Worm (Caenorhabditis elegans) whole organism, L1 larva: ENCODE results near the gene H10D18.5.
A peak's percentile ranks its signal among the peaks of the same experiment; 100 is the strongest.

Source experiments
- C34B4.2 ChIP-seq: sonication (generic microtip); optimal IDR thresholded peaks from 2 replicates; lab custom pipeline; 2017; ENCODE audit warnings: mild to moderate bottlenecking, missing genetic modification characterization, missing compliant biosample characterization
- F16B12.6 ChIP-seq: fragments of 150-350 bp; optimal IDR thresholded peaks from 2 replicates; lab custom pipeline; 2014; ENCODE audit warnings: missing biosample characterization, missing genetic modification characterization
- aha-1 ChIP-seq: fragments of 150-350 bp; optimal IDR thresholded peaks from 2 replicates; lab custom pipeline; 2014; ENCODE audit warnings: missing biosample characterization, missing genetic modification characterization
- alr-1 ChIP-seq: fragments of 200-800 bp; sonication (Bioruptor generic); optimal IDR thresholded peaks from 2 replicates; lab custom pipeline; 2018; ENCODE audit warnings: borderline replicate concordance, mild to moderate bottlenecking, missing genetic modification characterization, missing compliant biosample characterization
- aly-2 ChIP-seq: fragments of 150-350 bp; optimal IDR thresholded peaks from 2 replicates; lab custom pipeline; 2014; ENCODE audit warnings: missing biosample characterization, missing genetic modification characterization
- ceh-63 ChIP-seq: fragments of 200-800 bp; sonication (Bioruptor generic); optimal IDR thresholded peaks from 2 replicates; lab custom pipeline; 2018; ENCODE audit warnings: mild to moderate bottlenecking, missing genetic modification characterization, missing compliant biosample characterization
- ceh-90 ChIP-seq: sonication (generic microtip); optimal IDR thresholded peaks from 2 replicates; lab custom pipeline; 2016; ENCODE audit warnings: missing genetic modification characterization, missing compliant biosample characterization
- ces-1 ChIP-seq: fragments of 150-350 bp; optimal IDR thresholded peaks from 2 replicates; lab custom pipeline; 2014; ENCODE audit warnings: missing biosample characterization, missing genetic modification reagents, missing genetic modification characterization
- efl-1 ChIP-seq, 4 experiments: fragments of 150-350 bp; optimal IDR thresholded peaks in 3 of 4; peaks in 1 of 4; 1 replicate in 1 of 4; 2 replicates in 3 of 4; lab custom pipeline; 2014; ENCODE audit warnings: missing biosample characterization in 2 of 4, missing genetic modification characterization in 2 of 4, missing genetic modification reagents in 2 of 4
- egl-27 ChIP-seq, 2 experiments: fragments of 150-350 bp in 1 of 2; sonication (generic microtip); optimal IDR thresholded peaks; 3 replicates each; lab custom pipeline; 2017 to 2018; ENCODE audit warnings: missing biosample characterization in 2 of 2, missing genetic modification characterization in 2 of 2, missing genetic modification reagents in 2 of 2
- elt-2 ChIP-seq: sonication (generic microtip); optimal IDR thresholded peaks from 2 replicates; lab custom pipeline; 2016; ENCODE audit warnings: missing genetic modification characterization, mild to moderate bottlenecking, inconsistent platforms, missing compliant biosample characterization, missing genetic modification reagents
- elt-3 ChIP-seq, 6 experiments: fragments of 150-350 bp in 1 of 6; sonication (generic microtip); optimal IDR thresholded peaks; 2 replicates each; lab custom pipeline; 2017 to 2018; ENCODE audit warnings: missing biosample characterization in 6 of 6, missing genetic modification characterization in 6 of 6, inconsistent platforms in 1 of 6
- fkh-10 ChIP-seq: sonication (generic microtip); optimal IDR thresholded peaks from 2 replicates; lab custom pipeline; 2017; ENCODE audit warnings: missing biosample characterization, missing genetic modification reagents, missing genetic modification characterization
- fkh-8 ChIP-seq: sonication (generic microtip); optimal IDR thresholded peaks from 2 replicates; lab custom pipeline; 2016; ENCODE audit warnings: mild to moderate bottlenecking, missing genetic modification characterization, missing compliant biosample characterization
- grh-1 ChIP-seq: fragments of 200-800 bp; sonication (Bioruptor generic); IDR thresholded peaks from 2 replicates; pipeline ENCODE4 v1.3.6; 2022; ENCODE audit warnings: missing genetic modification reagents, missing genetic modification characterization, missing compliant biosample characterization
- irx-1 ChIP-seq: sonication (generic microtip); optimal IDR thresholded peaks from 2 replicates; lab custom pipeline; 2016; ENCODE audit warnings: missing genetic modification characterization, missing compliant biosample characterization
- isw-1 ChIP-seq: fragments of 200-800 bp; sonication (Bioruptor generic); IDR thresholded peaks from 2 replicates; pipeline ENCODE4 v1.3.6; 2022; ENCODE audit warnings: missing genetic modification characterization, missing compliant biosample characterization
- lin-15B ChIP-seq: fragments of 150-350 bp; sonication (generic microtip); optimal IDR thresholded peaks from 3 replicates; lab custom pipeline; 2014; ENCODE audit warnings: missing biosample characterization, missing genetic modification characterization
- lir-3 ChIP-seq: sonication (generic microtip); optimal IDR thresholded peaks from 2 replicates; lab custom pipeline; 2016; ENCODE audit warnings: mild to moderate bottlenecking, missing genetic modification characterization, moderate library complexity, missing compliant biosample characterization; ENCODE audit not compliant: poor library complexity
- lsy-2 ChIP-seq, 2 experiments: fragments of 150-350 bp; optimal IDR thresholded peaks; 2 replicates each; lab custom pipeline; 2014; ENCODE audit warnings: missing biosample characterization in 2 of 2, missing genetic modification characterization in 2 of 2
- mab-9 ChIP-seq: fragments of 200-800 bp; sonication (Bioruptor generic); IDR thresholded peaks from 2 replicates; pipeline ENCODE4 v1.3.6; 2022; ENCODE audit warnings: missing genetic modification reagents, missing genetic modification characterization, missing compliant biosample characterization
- mef-2 ChIP-seq: fragments of 150-350 bp; optimal IDR thresholded peaks from 2 replicates; lab custom pipeline; 2014; ENCODE audit warnings: missing biosample characterization, missing genetic modification characterization
- mep-1 ChIP-seq: fragments of 150-350 bp; optimal IDR thresholded peaks from 2 replicates; lab custom pipeline; 2014; ENCODE audit warnings: missing biosample characterization, missing genetic modification characterization
- nhr-11 ChIP-seq: fragments of 150-350 bp; optimal IDR thresholded peaks from 2 replicates; lab custom pipeline; 2014; ENCODE audit warnings: missing biosample characterization, missing genetic modification characterization
- nhr-12 ChIP-seq: sonication (generic microtip); optimal IDR thresholded peaks from 2 replicates; lab custom pipeline; 2017; ENCODE audit warnings: missing biosample characterization, missing genetic modification characterization
- nhr-19 ChIP-seq: fragments of 200-800 bp; sonication (Bioruptor generic); conservative IDR thresholded peaks from 2 replicates; pipeline ENCODE4 v1.3.6; 2022; ENCODE audit warnings: missing genetic modification characterization, missing compliant biosample characterization
- nhr-28 ChIP-seq: fragments of 150-350 bp; optimal IDR thresholded peaks from 2 replicates; lab custom pipeline; 2014; ENCODE audit warnings: missing biosample characterization, missing genetic modification characterization
- nhr-71 ChIP-seq: sonication (generic microtip); optimal IDR thresholded peaks from 2 replicates; lab custom pipeline; 2016; ENCODE audit warnings: mild to moderate bottlenecking, missing genetic modification characterization, moderate library complexity, missing compliant biosample characterization
- nhr-76 ChIP-seq: sonication (generic microtip); optimal IDR thresholded peaks from 2 replicates; lab custom pipeline; 2017; ENCODE audit warnings: missing biosample characterization, missing genetic modification characterization
- nhr-84 ChIP-seq: sonication (generic microtip); optimal IDR thresholded peaks from 2 replicates; lab custom pipeline; 2017; ENCODE audit warnings: missing biosample characterization, missing genetic modification characterization
- nhr-85 ChIP-seq: sonication (generic microtip); peaks from one replicate; lab custom pipeline; 2016; ENCODE audit warnings: missing genetic modification characterization, inconsistent platforms, missing compliant biosample characterization
- nhr-90 ChIP-seq: sonication (generic microtip); optimal IDR thresholded peaks from 2 replicates; lab custom pipeline; 2016; ENCODE audit warnings: mild to moderate bottlenecking, missing genetic modification characterization, missing compliant biosample characterization; ENCODE audit not compliant: poor library complexity
- pax-3 ChIP-seq: fragments of 200-800 bp; sonication (Bioruptor generic); optimal IDR thresholded peaks from 2 replicates; lab custom pipeline; 2018; ENCODE audit warnings: mild to moderate bottlenecking, missing genetic modification characterization, moderate library complexity, missing compliant biosample characterization
- pqm-1 ChIP-seq: sonication (generic microtip); optimal IDR thresholded peaks from 3 replicates; lab custom pipeline; 2017; ENCODE audit warnings: missing biosample characterization, missing genetic modification characterization
- skn-1 ChIP-seq: fragments of 150-350 bp; optimal IDR thresholded peaks from 2 replicates; lab custom pipeline; 2014; ENCODE audit warnings: missing biosample characterization, missing genetic modification characterization
- sox-4 ChIP-seq: sonication (generic microtip); optimal IDR thresholded peaks from 2 replicates; lab custom pipeline; 2016; ENCODE audit warnings: missing genetic modification characterization, missing compliant biosample characterization
- sptf-1 ChIP-seq: fragments of 150-350 bp; optimal IDR thresholded peaks from 2 replicates; lab custom pipeline; 2014; ENCODE audit warnings: missing biosample characterization, missing genetic modification characterization
- sup-37 ChIP-seq: fragments of 200-800 bp; sonication (Bioruptor generic); optimal IDR thresholded peaks from 2 replicates; lab custom pipeline; 2018; ENCODE audit warnings: mild to moderate bottlenecking, missing genetic modification characterization, missing compliant biosample characterization
- swsn-7 ChIP-seq: sonication (generic microtip); optimal IDR thresholded peaks from 2 replicates; lab custom pipeline; 2016; ENCODE audit warnings: missing genetic modification characterization, missing compliant biosample characterization
- unc-130 ChIP-seq: fragments of 150-350 bp; optimal IDR thresholded peaks from 2 replicates; lab custom pipeline; 2017; ENCODE audit warnings: missing biosample characterization, missing genetic modification characterization, inconsistent platforms
- unc-86 ChIP-seq: sonication (generic microtip); optimal IDR thresholded peaks from 2 replicates; lab custom pipeline; 2016; ENCODE audit warnings: missing genetic modification characterization, missing compliant biosample characterization
- vab-15 ChIP-seq: sonication (generic microtip); optimal IDR thresholded peaks from 2 replicates; lab custom pipeline; 2017; ENCODE audit warnings: missing genotype, mild to moderate bottlenecking, missing genetic modification characterization, missing compliant biosample characterization
- zag-1 ChIP-seq: fragments of 150-350 bp; optimal IDR thresholded peaks from 2 replicates; lab custom pipeline; 2014; ENCODE audit warnings: missing biosample characterization, missing genetic modification characterization

H10D18.5 gene

DNA sequence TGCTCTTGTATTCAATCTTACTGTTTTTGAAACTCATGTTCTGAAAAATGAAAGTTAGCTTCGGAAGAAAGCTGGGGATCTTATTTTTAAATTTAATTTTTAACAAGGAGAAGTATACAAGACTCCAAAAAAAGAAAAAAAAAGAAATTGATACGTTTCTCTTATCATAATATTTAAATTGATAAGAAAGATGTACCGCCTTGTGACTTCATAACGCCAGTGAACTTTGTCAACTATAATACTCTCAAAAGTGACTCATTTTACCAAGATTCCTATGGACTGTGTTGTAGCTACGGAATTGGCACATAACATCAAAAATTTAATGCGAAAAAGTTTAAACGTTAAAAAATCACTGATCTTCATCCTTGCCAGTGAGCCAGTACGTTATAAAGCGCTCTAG, 20.2 kb upstream of the H10D18.5 start:
- peak; percentile 76 for TF ChIP-seq elt-2
- TF ChIP-seq nhr-90 = no peak
- TF ChIP-seq F16B12.6 (tag; lab: Kevin White, UChicago) = no peak
- TF ChIP-seq nhr-28 (tag; lab: Kevin White, UChicago) = no peak
- no peak for TF ChIP-seq nhr-84 (tag; lab: Kevin White, UChicago)

DNA sequence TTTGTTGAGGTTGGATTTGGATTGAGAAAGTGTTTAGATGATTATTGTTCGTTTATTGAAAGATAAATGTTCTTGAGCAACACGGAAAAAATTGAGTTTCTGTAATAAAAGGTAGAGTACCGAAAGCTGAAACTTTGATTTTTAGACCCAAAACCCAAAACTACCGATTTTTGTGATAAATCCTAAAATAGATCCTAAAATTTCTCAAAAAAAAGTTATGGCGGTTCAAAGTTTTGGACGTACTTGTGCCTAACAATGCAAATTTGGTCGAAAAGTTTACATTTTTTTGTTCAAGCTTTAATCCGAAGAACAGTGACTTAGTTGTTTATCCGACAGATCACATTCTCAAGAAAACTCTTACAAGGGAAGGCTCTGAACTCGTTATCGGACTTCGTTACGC, 15.8 kb upstream of the H10D18.5 start, which contains the start of gene nhr-185:
Gene nhr-185 (minus strand): TSS at position 101 of the 400 bp plus-strand sequence.
- TF ChIP-seq nhr-84 (tag; lab: Kevin White, UChicago) (no peak), nhr-19 (GFP tag; lab: Robert Waterston, UW) (no peak), nhr-76 (tag; lab: Kevin White, UChicago) (no peak), sup-37 (GFP tag; lab: Kevin White, UChicago) (no peak), nhr-12 (tag; lab: Kevin White, UChicago) (no peak), irx-1 (tag; lab: Kevin White, UChicago) (no peak), isw-1 (no peak), ceh-63 (GFP tag; lab: Kevin White, UChicago) (no peak), sox-4 (tag; lab: Kevin White, UChicago) (no peak), swsn-7 (tag; lab: Kevin White, UChicago) (no peak), mab-9 (no peak), vab-15 (tag; lab: Kevin White, UChicago) (no peak), lsy-2 (tag; optimal IDR thresholded peaks at IDR 0.05; lab: Kevin White, UChicago) (no peak), nhr-85 (tag; lab: Kevin White, UChicago) (no peak), pqm-1 (no peak), ces-1 (GFP tag; lab: Kevin White, UChicago) (no peak), fkh-8 (tag; lab: Kevin White, UChicago) (no peak), nhr-90 (no peak), aha-1 (tag; lab: Kevin White, UChicago) (no peak)

DNA sequence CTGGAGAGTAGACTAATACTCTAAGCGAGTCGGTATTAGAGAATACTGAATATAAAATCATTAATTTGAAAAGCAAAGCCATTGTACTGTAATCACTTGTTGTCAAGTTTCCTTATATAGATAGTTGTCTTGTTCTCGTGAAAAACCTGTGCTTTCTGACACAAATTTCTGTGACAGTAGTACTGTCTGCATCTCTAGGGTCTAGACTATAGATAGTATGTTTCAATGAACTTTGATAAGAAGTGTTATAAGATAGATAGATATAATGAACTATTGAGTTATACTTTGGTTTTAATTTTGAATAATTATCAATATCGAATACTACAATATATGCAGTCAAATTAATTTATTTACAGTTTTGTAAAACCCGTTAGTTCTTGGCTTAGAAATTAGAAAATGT, 12.4 kb upstream of the H10D18.5 start, which contains the start of gene ugt-32:
Gene ugt-32 (minus strand): TSS at position 82 of the 400 bp plus-strand sequence.
- TF ChIP-seq C34B4.2 (tag; lab: Kevin White, UChicago) (no peak), nhr-84 (tag; lab: Kevin White, UChicago) (no peak), elt-3 (tag; optimal IDR thresholded peaks at IDR 0.05; lab: Kevin White, UChicago) (peak in 1 of 6 experiments; percentile 0), mep-1 (tag; lab: Kevin White, UChicago) (no peak), lir-3 (tag; lab: Kevin White, UChicago) (no peak), efl-1 (optimal IDR thresholded peaks at IDR 0.05; lab: Kevin White, UChicago) (no peak), efl-1 (GFP tag; optimal IDR thresholded peaks at IDR 0.05 in 1 of 2; lab: Kevin White, UChicago) (peak in 1 of 2 experiments; percentile 37), unc-86 (tag; lab: Kevin White, UChicago) (no peak), elt-2 (peak; percentile 10)

DNA sequence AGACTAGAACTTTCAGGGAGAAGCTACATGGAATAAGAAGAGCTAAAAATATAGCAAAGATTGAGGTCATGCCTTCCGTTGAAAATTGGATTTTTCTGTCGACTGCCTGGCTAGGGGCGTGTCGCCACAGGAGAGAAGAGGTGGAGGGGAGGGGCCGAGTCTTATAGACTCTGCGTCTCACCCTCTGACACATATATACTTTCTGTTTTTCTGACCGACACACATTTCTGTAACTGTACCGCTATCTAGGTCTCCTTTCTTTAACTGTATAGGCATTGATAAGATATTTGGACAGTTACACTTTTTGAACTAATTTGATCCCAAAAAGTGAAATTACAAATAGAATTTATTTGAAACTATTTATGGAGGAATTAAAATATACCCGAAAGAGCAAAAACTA, 9.9 kb upstream of the H10D18.5 start:
- peak in 1 of 6 experiments; percentile 0 for TF ChIP-seq elt-3 (tag; optimal IDR thresholded peaks at IDR 0.05; lab: Kevin White, UChicago)
- peak; percentile 47 for TF ChIP-seq nhr-85 (tag; lab: Kevin White, UChicago)
- no peak for TF ChIP-seq grh-1 (GFP tag; lab: Robert Waterston, UW)
- TF ChIP-seq, all 84 proteins: peak for 2

DNA sequence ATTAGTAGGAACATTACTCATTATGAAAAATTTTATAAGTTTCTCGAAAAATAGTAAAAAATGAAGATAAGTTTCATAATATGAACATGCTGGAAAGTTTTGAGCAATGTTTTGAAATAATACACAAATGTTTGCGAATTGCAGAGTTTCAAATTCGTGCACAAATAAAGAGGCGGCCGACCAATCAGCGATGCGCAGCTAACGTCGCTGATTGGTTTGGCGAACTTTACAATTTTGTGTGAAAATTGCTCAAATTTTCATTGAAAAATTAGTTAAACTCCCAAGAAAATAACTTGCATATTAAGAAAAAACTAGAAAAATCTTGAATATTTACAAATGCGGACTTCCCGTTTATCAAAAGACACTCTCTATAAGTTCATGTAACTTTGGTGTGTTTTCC, 1.1 kb upstream of the H10D18.5 start:
- TF ChIP-seq fkh-10 (GFP tag; lab: Kevin White, UChicago) (no peak), ceh-63 (GFP tag; lab: Kevin White, UChicago) (no peak), egl-27 (tag; optimal IDR thresholded peaks at IDR 0.05; lab: Kevin White, UChicago) (no peak), nhr-84 (tag; lab: Kevin White, UChicago) (no peak), mep-1 (tag; lab: Kevin White, UChicago) (no peak), pax-3 (no peak), ceh-90 (no peak), elt-2 (no peak), lin-15B (no peak), mef-2 (no peak), nhr-71 (tag; lab: Kevin White, UChicago) (no peak), zag-1 (tag; lab: Kevin White, UChicago) (no peak), sptf-1 (tag; lab: Kevin White, UChicago) (no peak), skn-1 (no peak), aly-2 (tag; lab: Kevin White, UChicago) (no peak), C34B4.2 (tag; lab: Kevin White, UChicago) (no peak), nhr-11 (tag; lab: Kevin White, UChicago) (no peak), unc-130 (tag; lab: Kevin White, UChicago) (no peak), elt-3 (tag; optimal IDR thresholded peaks at IDR 0.05; lab: Kevin White, UChicago) (no peak), alr-1 (tag; lab: Kevin White, UChicago) (no peak)
